Fruit fly (Drosophila melanogaster): Measurements from ENCODE around the gene CG43083.

DNA sequence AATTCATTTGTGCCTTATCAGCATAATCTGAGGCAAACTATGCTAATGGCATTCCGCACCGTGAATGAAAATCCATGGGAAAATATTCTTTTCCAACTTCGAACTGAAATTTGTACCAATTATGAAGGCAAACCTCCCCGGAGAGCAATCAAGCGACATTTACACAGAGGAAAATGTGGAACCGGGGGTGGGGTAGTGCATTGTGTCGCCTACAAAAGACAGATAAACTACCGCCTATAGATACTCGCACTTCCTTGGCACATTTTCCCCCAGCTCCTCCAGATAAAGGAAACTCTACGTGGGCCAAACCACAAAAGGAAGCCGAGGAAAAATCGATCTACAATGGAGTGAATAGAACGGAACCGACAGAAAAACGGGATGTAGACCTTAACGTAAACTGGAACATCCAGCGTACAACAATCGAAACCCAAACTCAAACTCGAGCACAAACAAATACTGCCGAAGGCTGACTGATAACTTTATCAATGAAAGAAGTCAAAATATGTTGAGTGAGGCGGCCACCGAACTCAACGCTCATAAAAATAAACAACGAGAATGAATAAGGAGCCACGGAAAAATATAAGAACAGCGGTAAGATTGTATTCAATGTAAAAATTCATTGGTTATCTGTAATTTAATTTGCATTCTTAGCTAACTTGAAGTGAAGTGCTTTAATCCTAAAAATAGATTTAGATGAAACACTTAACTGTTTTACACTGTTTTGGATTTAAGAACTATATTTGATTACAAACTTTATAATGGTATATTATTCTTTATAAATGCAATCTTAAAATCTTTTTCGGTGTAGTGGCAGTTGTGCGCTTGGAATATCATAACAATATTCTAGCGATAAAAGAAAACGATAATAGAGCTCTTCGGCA lies 42.6 kb downstream of the CG43083 start:
- no peak for TF ChIP-seq ttk (optimal IDR thresholded peaks at IDR 0.05)
- no peak for TF ChIP-seq Sin3A (optimal IDR thresholded peaks at IDR 0.05)
- no peak for TF ChIP-seq insv (optimal IDR thresholded peaks at IDR 0.05)

Measured in Kc167 (cell line).